Worm (Caenorhabditis elegans) whole organism, early embryonic: ENCODE measurements around the gene Y32B12B.1.

Experiments
- B0310.2 ChIP-seq: sonication (generic microtip); optimal IDR thresholded peaks from 2 replicates; lab custom pipeline; 2016; ENCODE audit warnings: mild to moderate bottlenecking, missing genetic modification characterization, missing compliant biosample characterization
- ama-1 ChIP-seq: fragments of 150-350 bp; optimal IDR thresholded peaks from 2 replicates; lab custom pipeline; 2014
- ceh-36 ChIP-seq: sonication (generic microtip); optimal IDR thresholded peaks from 2 replicates; lab custom pipeline; 2016; ENCODE audit warnings: missing genetic modification characterization, inconsistent platforms, missing compliant biosample characterization
- flt-1 ChIP-seq: fragments of 200-800 bp; sonication (Bioruptor generic); IDR thresholded peaks from 2 replicates; pipeline ENCODE4 v1.3.6; 2022; ENCODE audit warnings: missing genetic modification characterization, missing compliant biosample characterization
- hnd-1 ChIP-seq: sonication (generic microtip); optimal IDR thresholded peaks from 2 replicates; lab custom pipeline; 2016; ENCODE audit warnings: missing genetic modification characterization, missing compliant biosample characterization
- pes-1 ChIP-seq: fragments of 200-800 bp; sonication (Bioruptor generic); IDR thresholded peaks from 2 replicates; pipeline ENCODE4 v1.3.6; 2022; ENCODE audit warnings: missing genetic modification reagents, missing genetic modification characterization, missing compliant biosample characterization
- scrt-1 ChIP-seq: fragments of 200-800 bp; sonication (Bioruptor generic); IDR thresholded peaks from 2 replicates; pipeline ENCODE4 v1.3.6; 2022; ENCODE audit warnings: missing genetic modification characterization, missing compliant biosample characterization
- tra-4 ChIP-seq: sonication (generic microtip); optimal IDR thresholded peaks from 2 replicates; lab custom pipeline; 2017; ENCODE audit warnings: missing genetic modification characterization, missing compliant biosample characterization

ce11 chrV:16499006-16499405 lies 37.8 kb upstream of the Y32B12B.1 start, which contains the start of gene F36D3.1:
- TF ChIP-seq ama-1 (lab: Kevin White, UChicago) = no peak
- no peak for TF ChIP-seq scrt-1 (GFP tag; lab: Robert Waterston, UW)
- no peak for TF ChIP-seq ceh-36
- no peak for TF ChIP-seq flt-1 (GFP tag; lab: Robert Waterston, UW)
- TF ChIP-seq hnd-1 (tag; lab: Kevin White, UChicago) = no peak
- no peak for TF ChIP-seq B0310.2 (tag; lab: Kevin White, UChicago)
- no peak for TF ChIP-seq tra-4 (tag; lab: Kevin White, UChicago)
- no peak for TF ChIP-seq pes-1
